Fruit fly (Drosophila melanogaster): ENCODE measurements around the gene CG10366.

Gene CG10366

dm6 chr2L:19565233-19565898 is 18.7 kb upstream of the CG10366 start, which contains the start of gene CG13077 (continued):
- TF ChIP-seq crp (GFP tag; optimal IDR thresholded peaks at IDR 0.05) = no peak
- peak; percentile 84 for TF ChIP-seq Sry-β (GFP tag; optimal IDR thresholded peaks at IDR 0.05)
- no peak for TF ChIP-seq Aef1 (GFP tag; IDR thresholded peaks at IDR 0.05)
- no peak for TF ChIP-seq Sox102F (GFP tag; optimal IDR thresholded peaks at IDR 0.05)
- no peak for TF ChIP-seq ems (GFP tag; optimal IDR thresholded peaks at IDR 0.05)
- no peak for TF ChIP-seq btn (GFP tag; optimal IDR thresholded peaks at IDR 0.05)
- TF ChIP-seq CG14860 (GFP tag; IDR thresholded peaks at IDR 0.05; ENCODE audit: partially characterized antibody) = 0 out of 3 replicates have a peak, but pooled peaks have one; percentile 46
- TF ChIP-seq wor (GFP tag; IDR thresholded peaks at IDR 0.05) = no peak
- TF ChIP-seq Doc2 (GFP tag; IDR thresholded peaks at IDR 0.05) = no peak
- no peak for TF ChIP-seq dimm (GFP tag; IDR thresholded peaks at IDR 0.05)
- TF ChIP-seq CG34422 (GFP tag; IDR thresholded peaks at IDR 0.05) = no peak
- no peak for TF ChIP-seq Nf-YA (GFP tag; IDR thresholded peaks at IDR 0.05)
- no peak for TF ChIP-seq Nf-YC (tag; optimal IDR thresholded peaks at IDR 0.05)
- no peak for TF ChIP-seq ato (GFP tag; IDR thresholded peaks at IDR 0.05; ENCODE audit: partially characterized antibody)
- no peak for TF ChIP-seq odd (GFP tag; optimal IDR thresholded peaks at IDR 0.05)
- no peak for TF ChIP-seq klu (GFP tag; IDR thresholded peaks at IDR 0.05)
- peak; percentile 43 for TF ChIP-seq BEAF-32 (GFP tag; optimal IDR thresholded peaks at IDR 0.05)
- no peak for TF ChIP-seq unpg (GFP tag; optimal IDR thresholded peaks at IDR 0.05)
- TF ChIP-seq Poxn (GFP tag; IDR thresholded peaks at IDR 0.05) = no peak
- no peak for TF ChIP-seq TFAM (GFP tag; optimal IDR thresholded peaks at IDR 0.05)
- TF ChIP-seq CG14965 (GFP tag; optimal IDR thresholded peaks at IDR 0.05; ENCODE audit: borderline replicate concordance) = no peak
- TF ChIP-seq CG15514 (GFP tag; optimal IDR thresholded peaks at IDR 0.05) = no peak
- no peak for TF ChIP-seq CG11560 (tag; IDR thresholded peaks at IDR 0.05)
- TF ChIP-seq CG11696 (GFP tag; IDR thresholded peaks at IDR 0.05) = no peak
- no peak for TF ChIP-seq shn (GFP tag; optimal IDR thresholded peaks at IDR 0.05)
- TF ChIP-seq Lhr (GFP tag; optimal IDR thresholded peaks at IDR 0.05) = peak; percentile 13
- no peak for TF ChIP-seq CG14050 (GFP tag; IDR thresholded peaks at IDR 0.05)
- no peak for TF ChIP-seq ssp (GFP tag; IDR thresholded peaks at IDR 0.05)
- TF ChIP-seq ERR (GFP tag; optimal IDR thresholded peaks at IDR 0.05) = no peak
- 0 out of 3 replicates have a peak, but pooled peaks have one; percentile 27 for TF ChIP-seq hb (GFP tag; IDR thresholded peaks at IDR 0.05; ENCODE audit: partially characterized antibody)
- no peak for TF ChIP-seq CG10274 (GFP tag; optimal IDR thresholded peaks at IDR 0.05)
- TF ChIP-seq grn (GFP tag; optimal IDR thresholded peaks at IDR 0.05) = no peak
- TF ChIP-seq al (GFP tag; IDR thresholded peaks at IDR 0.05) = no peak
- no peak for TF ChIP-seq ftz-f1 (GFP tag; optimal IDR thresholded peaks at IDR 0.05)
- no peak for TF ChIP-seq CG30403 (GFP tag; optimal IDR thresholded peaks at IDR 0.05)
- peak; percentile 59 for TF ChIP-seq Bgb (GFP tag; IDR thresholded peaks at IDR 0.05; ENCODE audit: partially characterized antibody)
- peak; percentile 7 for TF ChIP-seq nmo (GFP tag; optimal IDR thresholded peaks at IDR 0.05)
- TF ChIP-seq Mad (GFP tag; optimal IDR thresholded peaks at IDR 0.05) = no peak
- TF ChIP-seq CG4282 (GFP tag; optimal IDR thresholded peaks at IDR 0.05) = no peak
- peak; percentile 79 for TF ChIP-seq CG6791 (GFP tag; IDR thresholded peaks at IDR 0.05; ENCODE audit: partially characterized antibody)
- no peak for TF ChIP-seq CG1233 (GFP tag; optimal IDR thresholded peaks at IDR 0.05)
- no peak for TF ChIP-seq cato (GFP tag; optimal IDR thresholded peaks at IDR 0.05; ENCODE audit: borderline replicate concordance)
- TF ChIP-seq Xbp1 (GFP tag; optimal IDR thresholded peaks at IDR 0.05) = no peak
- no peak for TF ChIP-seq jigr1 (GFP tag; IDR thresholded peaks at IDR 0.05)
- TF ChIP-seq lab (GFP tag; optimal IDR thresholded peaks at IDR 0.05) = no peak
- no peak for TF ChIP-seq prd (optimal IDR thresholded peaks at IDR 0.05)
- no peak for TF ChIP-seq prd (GFP tag; IDR thresholded peaks at IDR 0.05)
- TF ChIP-seq seq (GFP tag; IDR thresholded peaks at IDR 0.05) = no peak
- no peak for TF ChIP-seq Awh (GFP tag; IDR thresholded peaks at IDR 0.05)
- peak; percentile 49; the same call in 2 of the 3 replicates for TF ChIP-seq HLH4C (GFP tag; IDR thresholded peaks at IDR 0.05; ENCODE audit: partially characterized antibody)

Measured in whole organism, embryonic.